Worm (Caenorhabditis elegans) whole organism, L3 larva: ENCODE data around the gene col-34.
A peak's percentile ranks its signal among the peaks of the same experiment; 100 is the strongest.

Experiments
- ZK546.5 ChIP-seq: sonication (generic microtip); optimal IDR thresholded peaks from 2 replicates; lab custom pipeline; 2017; ENCODE audit warnings: missing biosample characterization, missing genetic modification characterization
- aly-2 ChIP-seq: fragments of 150-350 bp; optimal IDR thresholded peaks from 2 replicates; lab custom pipeline; 2014; ENCODE audit warnings: missing biosample characterization, missing genetic modification characterization
- ceh-16 ChIP-seq: sonication (generic microtip); optimal IDR thresholded peaks from 2 replicates; lab custom pipeline; 2017; ENCODE audit warnings: missing biosample characterization, missing genetic modification characterization
- ceh-28 ChIP-seq: fragments of 150-350 bp; optimal IDR thresholded peaks from 2 replicates; lab custom pipeline; 2014; ENCODE audit warnings: missing biosample characterization, missing genetic modification reagents, missing genetic modification characterization
- ceh-9 ChIP-seq: sonication (generic microtip); optimal IDR thresholded peaks from 2 replicates; lab custom pipeline; 2018; ENCODE audit warnings: missing biosample characterization, missing genetic modification characterization
- daf-12 ChIP-seq: fragments of 150-350 bp; optimal IDR thresholded peaks from 2 replicates; lab custom pipeline; 2014; ENCODE audit warnings: missing biosample characterization, missing genetic modification reagents, missing genetic modification characterization
- egl-27 ChIP-seq: sonication (generic microtip); optimal IDR thresholded peaks from 4 replicates; lab custom pipeline; 2017; ENCODE audit warnings: missing biosample characterization, missing genetic modification reagents, missing genetic modification characterization
- egl-5 ChIP-seq: fragments of 150-350 bp; optimal IDR thresholded peaks from 2 replicates; lab custom pipeline; 2017; ENCODE audit warnings: missing biosample characterization, missing genetic modification reagents, missing genetic modification characterization, inconsistent platforms
- elt-1 ChIP-seq: fragments of 150-350 bp; optimal IDR thresholded peaks from 2 replicates; lab custom pipeline; 2014; ENCODE audit warnings: missing biosample characterization, missing genetic modification characterization
- elt-2 ChIP-seq: sonication (generic microtip); optimal IDR thresholded peaks from 2 replicates; lab custom pipeline; 2016; ENCODE audit warnings: missing genetic modification reagents, mild to moderate bottlenecking, missing genetic modification characterization, missing compliant biosample characterization
- elt-3 ChIP-seq, 3 experiments: fragments of 150-350 bp in 1 of 3; sonication (generic microtip) in 2 of 3; optimal IDR thresholded peaks; 2 replicates in 2 of 3; 4 replicates in 1 of 3; lab custom pipeline; 2014 to 2017; ENCODE audit warnings: missing biosample characterization in 3 of 3, missing genetic modification characterization in 3 of 3
- eor-1 ChIP-seq, 2 experiments: fragments of 150-350 bp; optimal IDR thresholded peaks; 2 replicates each; lab custom pipeline; 2014 to 2018; ENCODE audit warnings: missing biosample characterization in 2 of 2, missing genetic modification characterization in 2 of 2
- fkh-10 ChIP-seq: sonication (generic microtip); optimal IDR thresholded peaks from 2 replicates; lab custom pipeline; 2017; ENCODE audit warnings: missing biosample characterization, missing genetic modification reagents, missing genetic modification characterization
- fkh-2 ChIP-seq: fragments of 150-350 bp; optimal IDR thresholded peaks from 2 replicates; lab custom pipeline; 2014; ENCODE audit warnings: missing biosample characterization, missing genetic modification reagents, missing genetic modification characterization
- jun-1 ChIP-seq: fragments of 150-350 bp; optimal IDR thresholded peaks from 2 replicates; lab custom pipeline; 2014; ENCODE audit warnings: missing biosample characterization, missing genetic modification reagents, missing genetic modification characterization
- lin-15B ChIP-seq: fragments of 150-350 bp; optimal IDR thresholded peaks from 2 replicates; lab custom pipeline; 2014; ENCODE audit warnings: missing biosample characterization, missing genetic modification characterization
- lin-39 ChIP-seq: fragments of 150-350 bp; optimal IDR thresholded peaks from 2 replicates; lab custom pipeline; 2018; ENCODE audit warnings: missing biosample characterization, missing genetic modification reagents, missing genetic modification characterization
- lsy-12 ChIP-seq: sonication (generic microtip); optimal IDR thresholded peaks from 2 replicates; lab custom pipeline; 2016; ENCODE audit warnings: mild to moderate bottlenecking, missing genetic modification characterization, missing compliant biosample characterization
- mdl-1 ChIP-seq: fragments of 150-350 bp; optimal IDR thresholded peaks from 2 replicates; lab custom pipeline; 2014; ENCODE audit warnings: missing biosample characterization, missing genetic modification characterization
- nfya-1 ChIP-seq: sonication (generic microtip); optimal IDR thresholded peaks from 2 replicates; lab custom pipeline; 2017; ENCODE audit warnings: missing genetic modification characterization, mild to moderate bottlenecking, missing compliant biosample characterization, antibody characterized with exemption, moderate library complexity; ENCODE audit not compliant: insufficient read depth
- nhr-11 ChIP-seq: fragments of 150-350 bp; optimal IDR thresholded peaks from 2 replicates; lab custom pipeline; 2014; ENCODE audit warnings: missing biosample characterization, missing genetic modification characterization
- nhr-12 ChIP-seq: fragments of 150-350 bp; optimal IDR thresholded peaks from 2 replicates; lab custom pipeline; 2014; ENCODE audit warnings: missing biosample characterization, missing genetic modification characterization
- nhr-23 ChIP-seq: fragments of 150-350 bp; optimal IDR thresholded peaks from 2 replicates; lab custom pipeline; 2014; ENCODE audit warnings: missing biosample characterization, missing genetic modification reagents, missing genetic modification characterization
- nhr-25 ChIP-seq: sonication (generic microtip); optimal IDR thresholded peaks from 2 replicates; lab custom pipeline; 2017; ENCODE audit warnings: missing biosample characterization, missing genetic modification characterization
- nhr-43 ChIP-seq: sonication (generic microtip); optimal IDR thresholded peaks from 2 replicates; lab custom pipeline; 2016; ENCODE audit warnings: mild to moderate bottlenecking, missing genetic modification characterization, missing compliant biosample characterization; ENCODE audit not compliant: poor library complexity, severe bottlenecking
- nhr-67 ChIP-seq: fragments of 150-350 bp; optimal IDR thresholded peaks from 2 replicates; lab custom pipeline; 2014; ENCODE audit warnings: missing biosample characterization, missing genetic modification characterization
- nhr-76 ChIP-seq: fragments of 150-350 bp; sonication (generic microtip); optimal IDR thresholded peaks from 5 replicates; lab custom pipeline; 2014; ENCODE audit warnings: missing biosample characterization, missing genetic modification characterization
- nhr-77 ChIP-seq: fragments of 150-350 bp; optimal IDR thresholded peaks from 2 replicates; lab custom pipeline; 2014; ENCODE audit warnings: missing biosample characterization, missing genetic modification characterization
- pha-4 ChIP-seq: fragments of 150-350 bp; optimal IDR thresholded peaks from 2 replicates; lab custom pipeline; 2014; ENCODE audit warnings: missing biosample characterization, missing genetic modification reagents, missing genetic modification characterization
- pqm-1 ChIP-seq: fragments of 150-350 bp; optimal IDR thresholded peaks from 2 replicates; lab custom pipeline; 2017; ENCODE audit warnings: missing biosample characterization, missing genetic modification characterization, inconsistent platforms
- sea-2 ChIP-seq: fragments of 150-350 bp; sonication (generic microtip); optimal IDR thresholded peaks from 4 replicates; lab custom pipeline; 2014; ENCODE audit warnings: missing biosample characterization, missing genetic modification reagents, missing genetic modification characterization
- skn-1 ChIP-seq: fragments of 150-350 bp; optimal IDR thresholded peaks from 2 replicates; lab custom pipeline; 2014; ENCODE audit warnings: missing biosample characterization, missing genetic modification characterization
- snpc-4 ChIP-seq: fragments of 150-350 bp; optimal IDR thresholded peaks from 2 replicates; lab custom pipeline; 2014; ENCODE audit warnings: missing biosample characterization, missing genetic modification characterization
- tbx-2 ChIP-seq: sonication (generic microtip); optimal IDR thresholded peaks from 2 replicates; lab custom pipeline; 2016; ENCODE audit warnings: mild to moderate bottlenecking, missing genetic modification characterization, missing compliant biosample characterization
- unc-39 ChIP-seq: sonication (generic microtip); optimal IDR thresholded peaks from 4 replicates; lab custom pipeline; 2017; ENCODE audit warnings: missing biosample characterization, missing genetic modification characterization
- zag-1 ChIP-seq: fragments of 150-350 bp; optimal IDR thresholded peaks from 2 replicates; lab custom pipeline; 2014; ENCODE audit warnings: missing biosample characterization, missing genetic modification characterization

col-34 gene

ce11 chrIV:4284989-4285388 is 40.6 kb upstream of the col-34 start:
- TF ChIP-seq nhr-23 (no peak), jun-1 (tag; lab: Kevin White, UChicago) (no peak), ceh-28 (tag; lab: Kevin White, UChicago) (no peak), elt-3 (tag; optimal IDR thresholded peaks at IDR 0.05; lab: Kevin White, UChicago) (no peak), egl-5 (tag; lab: Kevin White, UChicago) (no peak), pqm-1 (tag; lab: Kevin White, UChicago) (peak; percentile 48), elt-2 (peak; percentile 64), zag-1 (tag; lab: Kevin White, UChicago) (no peak)

- no peak for TF ChIP-seq nhr-11
- TF ChIP-seq nhr-76 (tag; lab: Kevin White, UChicago) = no peak
- no peak for TF ChIP-seq lsy-12
- TF ChIP-seq fkh-10 (GFP tag; lab: Kevin White, UChicago) = no peak
- TF ChIP-seq nhr-12 (tag; lab: Kevin White, UChicago) = no peak
- TF ChIP-seq egl-5 (tag; lab: Kevin White, UChicago) = no peak
- no peak for TF ChIP-seq ZK546.5
- no peak for TF ChIP-seq snpc-4
- no peak for TF ChIP-seq sea-2 (GFP tag; lab: Kevin White, UChicago)
- TF ChIP-seq nhr-23 = no peak
- TF ChIP-seq elt-1 = no peak
- no peak for TF ChIP-seq aly-2
- TF ChIP-seq elt-2 = no peak
- no peak for TF ChIP-seq unc-39
- TF ChIP-seq daf-12 (tag; lab: Kevin White, UChicago) = no peak
- TF ChIP-seq nfya-1 = no peak
- no peak for TF ChIP-seq ceh-16 (tag; lab: Kevin White, UChicago)
- TF ChIP-seq nhr-25 = no peak
- no peak for TF ChIP-seq egl-27
- no peak for TF ChIP-seq nhr-43 (tag; lab: Kevin White, UChicago)
Measured at ce11 chrIV:4284020-4284419, 39.6 kb upstream of the col-34 start, which contains the start of gene F15E6.6. TSS of gene F15E6.6 (minus strand) at chrIV:4284120.

ce11 chrIV:4277694-4278093 is 33.3 kb upstream of the col-34 start, which contains the start of gene nhr-78:
TSS of gene nhr-78 (minus strand) at chrIV:4277875.
- TF ChIP-seq elt-2 (peak; percentile 27), lin-15B (tag; lab: Kevin White, UChicago) (no peak), pqm-1 (tag; lab: Kevin White, UChicago) (peak; percentile 23), unc-39 (no peak), nhr-67 (tag; lab: Kevin White, UChicago) (no peak), ceh-28 (tag; lab: Kevin White, UChicago) (peak; percentile 52), lin-39 (tag; lab: Kevin White, UChicago) (no peak)
- TF ChIP-seq, all 47 proteins: peak for 3

- no peak for TF ChIP-seq sea-2 (GFP tag; lab: Kevin White, UChicago)
- no peak for TF ChIP-seq nhr-77 (tag; lab: Kevin White, UChicago)
- no peak for TF ChIP-seq pha-4
Measured at ce11 chrIV:4272167-4272566, 27.8 kb upstream of the col-34 start, which contains the start of gene F36A4.1. TSS of gene F36A4.1 (plus strand) at chrIV:4272467.

- TF ChIP-seq nhr-43 (tag; lab: Kevin White, UChicago) = no peak
- no peak for TF ChIP-seq egl-27
- TF ChIP-seq lsy-12 = no peak
- no peak for TF ChIP-seq mdl-1 (tag; lab: Kevin White, UChicago)
- TF ChIP-seq fkh-2 = no peak
- TF ChIP-seq eor-1 (tag; optimal IDR thresholded peaks at IDR 0.05; lab: Kevin White, UChicago) = no peak
- TF ChIP-seq skn-1 (tag; lab: Kevin White, UChicago) = no peak
- TF ChIP-seq fkh-10 (GFP tag; lab: Kevin White, UChicago) = no peak
- TF ChIP-seq tbx-2 = no peak
- no peak for TF ChIP-seq ceh-16 (tag; lab: Kevin White, UChicago)
- TF ChIP-seq zag-1 (tag; lab: Kevin White, UChicago) = no peak
- TF ChIP-seq nhr-67 (tag; lab: Kevin White, UChicago) = no peak
- TF ChIP-seq nhr-76 (tag; lab: Kevin White, UChicago) = no peak
- TF ChIP-seq ceh-9 (tag; lab: Kevin White, UChicago) = no peak
- TF ChIP-seq jun-1 (tag; lab: Kevin White, UChicago) = no peak
Measured at ce11 chrIV:4270925-4271324, 26.5 kb upstream of the col-34 start, which contains the start of gene F36A4.2. TSS of gene F36A4.2 (plus strand) at chrIV:4271225.
